Fruit fly (Drosophila melanogaster) whole organism, prepupa: Measurements from ENCODE around the gene CG32486.

Source experiments
- dsx ChIP-seq: fragments of 200-800 bp; optimal IDR thresholded peaks from 3 replicates; lab custom pipeline; 2019; ENCODE audit warnings: missing biosample characterization, mild to moderate bottlenecking, missing genetic modification characterization, moderate library complexity; ENCODE audit not compliant: poor library complexity, severe bottlenecking
- topi ChIP-seq: fragments of 200-800 bp; sonication (Bioruptor generic); optimal IDR thresholded peaks from 3 replicates; lab custom pipeline; 2016; ENCODE audit warnings: missing biosample characterization, missing genetic modification characterization

DNA sequence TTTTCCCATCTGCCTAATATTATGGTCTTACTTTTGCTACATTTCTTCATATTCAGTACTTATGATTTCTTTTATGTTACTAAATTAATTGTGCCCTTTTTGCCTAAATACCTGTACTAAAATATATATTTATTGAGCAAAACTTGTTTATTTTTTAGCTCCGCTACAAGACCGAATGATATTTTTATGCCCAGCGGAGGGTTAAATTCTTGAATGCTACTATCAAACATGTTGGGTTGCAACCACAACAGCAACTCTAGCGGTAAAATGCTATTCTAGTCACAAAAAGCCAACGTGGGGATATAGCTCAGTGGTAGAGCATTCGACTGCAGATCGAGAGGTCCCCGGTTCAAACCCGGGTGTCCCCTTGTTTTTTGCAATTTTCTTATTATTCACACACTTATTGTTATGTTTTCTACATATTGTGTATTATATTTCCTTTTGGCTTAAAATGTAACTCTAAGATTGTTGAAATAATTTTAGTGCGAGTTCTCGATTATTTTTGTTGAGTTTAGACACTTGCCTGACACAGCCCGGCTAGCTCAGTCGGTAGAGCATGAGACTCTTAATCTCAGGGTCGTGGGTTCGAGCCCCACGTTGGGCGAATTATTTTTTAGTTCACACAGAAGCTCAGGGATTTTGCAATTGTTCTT lies 25.6 kb upstream of the CG32486 start:
- peak; percentile 42 for TF ChIP-seq topi (GFP tag; lab: Kevin White, UChicago)
- peak; percentile 32 for TF ChIP-seq dsx (GFP tag; lab: Kevin White, UChicago)
